Fruit fly (Drosophila melanogaster) whole organism, adult: ENCODE data around the gene amos.

Experiments
- CG11617 ChIP-seq: fragments of 200-800 bp; sonication (Bioruptor generic); optimal IDR thresholded peaks from 2 replicates; lab custom pipeline; 2017; ENCODE audit warnings: mild to moderate bottlenecking, missing biosample characterization, missing genetic modification reagents, missing genetic modification characterization
- CG12768 ChIP-seq: fragments of 200-800 bp; sonication (Bioruptor generic); optimal IDR thresholded peaks from 2 replicates; lab custom pipeline; 2017; ENCODE audit warnings: missing biosample characterization, missing genetic modification characterization, mild to moderate bottlenecking, moderate library complexity, missing genetic modification reagents
- CG14711 ChIP-seq: fragments of 200-800 bp; sonication (Bioruptor generic); optimal IDR thresholded peaks from 2 replicates; lab custom pipeline; 2018; ENCODE audit warnings: missing biosample characterization, mild to moderate bottlenecking, missing genetic modification characterization, moderate library complexity
- CG1620 ChIP-seq: fragments of 200-800 bp; sonication (Bioruptor generic); optimal IDR thresholded peaks from 2 replicates; lab custom pipeline; 2016; ENCODE audit warnings: missing biosample characterization, missing genetic modification characterization
- CG33017 ChIP-seq: fragments of 200-800 bp; sonication (Bioruptor generic); optimal IDR thresholded peaks from 2 replicates; lab custom pipeline; 2018; ENCODE audit warnings: missing biosample characterization, mild to moderate bottlenecking, missing genetic modification characterization, moderate library complexity
- CG5204 ChIP-seq: fragments of 200-800 bp; sonication (Bioruptor generic); optimal IDR thresholded peaks from 2 replicates; lab custom pipeline; 2016; ENCODE audit warnings: missing biosample characterization, missing genetic modification characterization
- CG7045 ChIP-seq: fragments of 200-800 bp; sonication (Bioruptor generic); optimal IDR thresholded peaks from 2 replicates; lab custom pipeline; 2017; ENCODE audit warnings: missing biosample characterization, mild to moderate bottlenecking, missing genetic modification characterization
- CG7101 ChIP-seq: fragments of 200-800 bp; sonication (Bioruptor generic); optimal IDR thresholded peaks from 2 replicates; lab custom pipeline; 2018; ENCODE audit warnings: missing biosample characterization, mild to moderate bottlenecking, missing genetic modification characterization, moderate library complexity
- Clk ChIP-seq: fragments of 200-800 bp; sonication (Bioruptor generic); optimal IDR thresholded peaks from 2 replicates; lab custom pipeline; 2017; ENCODE audit warnings: missing biosample characterization, missing genetic modification characterization
- Crg-1 ChIP-seq: fragments of 200-800 bp; sonication (Bioruptor generic); optimal IDR thresholded peaks from 2 replicates; lab custom pipeline; 2016; ENCODE audit warnings: missing biosample characterization, missing genetic modification characterization
- Hr96 ChIP-seq: fragments of 200-800 bp; sonication (Bioruptor generic); optimal IDR thresholded peaks from 2 replicates; lab custom pipeline; 2016; ENCODE audit warnings: missing biosample characterization, missing genetic modification characterization
- Mnt ChIP-seq: fragments of 200-800 bp; sonication (Bioruptor generic); optimal IDR thresholded peaks from 2 replicates; lab custom pipeline; 2016; ENCODE audit warnings: missing biosample characterization, mild to moderate bottlenecking, missing genetic modification characterization
- bab1 ChIP-seq: fragments of 200-800 bp; sonication (Bioruptor generic); optimal IDR thresholded peaks from 3 replicates; lab custom pipeline; 2019; ENCODE audit warnings: missing biosample characterization, mild to moderate bottlenecking, missing genetic modification characterization, moderate library complexity
- cic ChIP-seq: fragments of 200-800 bp; sonication (Bioruptor generic); optimal IDR thresholded peaks from 2 replicates; lab custom pipeline; 2017; ENCODE audit warnings: missing biosample characterization, mild to moderate bottlenecking, missing genetic modification characterization, moderate library complexity
- cnc ChIP-seq, 2 experiments: fragments of >200 bp; optimal IDR thresholded peaks; 2 replicates each; lab custom pipeline; 2017
- kay ChIP-seq: fragments of 200-800 bp; sonication (Bioruptor generic); peaks from one replicate; lab custom pipeline; 2016; ENCODE audit warnings: missing biosample characterization, missing genetic modification characterization, borderline replicate concordance
- ovo ChIP-seq: fragments of 200-800 bp; sonication (Bioruptor generic); optimal IDR thresholded peaks from 2 replicates; lab custom pipeline; 2016; ENCODE audit warnings: missing biosample characterization, missing genetic modification characterization
- pad ChIP-seq: fragments of 200-800 bp; sonication (Bioruptor generic); optimal IDR thresholded peaks from 3 replicates; lab custom pipeline; 2017; ENCODE audit warnings: missing biosample characterization, missing genetic modification characterization, mild to moderate bottlenecking, moderate library complexity, missing genetic modification reagents
- tj ChIP-seq: fragments of 200-800 bp; sonication (Bioruptor generic); optimal IDR thresholded peaks from 3 replicates; lab custom pipeline; 2017; ENCODE audit warnings: missing biosample characterization, mild to moderate bottlenecking, missing genetic modification characterization, moderate library complexity
- toe ChIP-seq: fragments of 200-800 bp; sonication (Bioruptor generic); optimal IDR thresholded peaks from 2 replicates; lab custom pipeline; 2016; ENCODE audit warnings: missing biosample characterization, missing genetic modification characterization

The amos gene

dm6 chr2L:18561018-18561417 is 35.7 kb downstream of the amos start:
- TF ChIP-seq CG5204 (no peak), CG7045 (GFP tag; lab: Kevin White, UChicago) (no peak), toe (no peak), CG11617 (GFP tag; lab: Kevin White, UChicago) (no peak), bab1 (GFP tag; lab: Kevin White, UChicago) (no peak), CG1620 (no peak), kay (GFP tag; lab: Kevin White, UChicago) (peak; percentile 56), cic (GFP tag; lab: Kevin White, UChicago) (peak; percentile 17), CG12768 (no peak), ovo (GFP tag; lab: Kevin White, UChicago) (no peak), Hr96 (GFP tag; lab: Kevin White, UChicago) (no peak), CG14711 (tag; lab: Kevin White, UChicago) (no peak), Crg-1 (GFP tag; lab: Kevin White, UChicago) (no peak)

DNA sequence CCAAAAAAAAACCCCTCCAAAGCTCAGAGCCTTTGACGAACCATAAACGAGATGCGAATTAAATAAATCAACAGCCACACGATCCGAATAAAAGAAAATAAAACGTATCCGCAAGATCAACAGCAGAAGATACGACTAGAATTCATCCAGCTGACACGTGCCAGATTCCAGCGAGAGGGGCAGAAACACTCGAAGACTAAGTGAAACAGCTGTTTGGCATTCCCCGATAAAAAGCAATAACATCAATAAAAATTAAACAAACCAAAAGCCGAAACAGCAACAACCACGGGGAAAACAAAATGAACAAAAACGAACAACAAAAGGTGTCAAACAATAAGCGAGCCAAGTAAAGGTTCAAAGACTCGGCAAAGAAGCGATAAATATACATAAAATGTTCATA is 37.6 kb downstream of the amos start:
- no peak for TF ChIP-seq Crg-1 (GFP tag; lab: Kevin White, UChicago)
- TF ChIP-seq ovo (GFP tag; lab: Kevin White, UChicago), result no peak
- no peak for TF ChIP-seq CG33017
- TF ChIP-seq toe, result no peak

DNA sequence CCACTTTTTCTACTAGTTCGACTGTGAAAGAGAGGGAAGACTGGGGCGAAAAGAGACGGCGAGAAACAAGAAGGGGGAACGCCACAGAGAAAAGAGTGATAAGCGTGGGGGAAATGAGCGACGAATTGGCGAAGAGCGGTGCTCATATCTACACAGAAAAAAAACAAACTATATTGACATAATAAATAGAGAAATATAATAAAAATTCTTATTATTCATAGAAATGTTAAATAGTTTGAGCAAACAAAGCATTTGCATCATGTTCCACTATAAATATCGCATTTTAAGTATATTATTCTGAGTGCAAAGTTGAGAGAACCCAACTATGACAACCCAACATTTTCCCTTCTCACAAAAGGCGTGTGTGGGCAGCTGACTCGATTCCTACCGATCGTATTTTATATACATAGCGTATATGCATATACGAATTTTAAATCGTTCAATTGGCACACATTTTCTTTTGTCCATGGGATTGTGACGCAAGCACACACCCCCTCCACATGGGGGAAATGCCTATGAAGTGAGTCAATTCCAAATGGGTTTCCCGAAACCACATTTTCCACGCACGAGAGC is 38.7 kb downstream of the amos start:
- TF ChIP-seq toe, result no peak
- TF ChIP-seq CG5204, result peak; percentile 27
- no peak for TF ChIP-seq Hr96 (GFP tag; lab: Kevin White, UChicago)
- peak; percentile 66 for TF ChIP-seq CG7101
- no peak for TF ChIP-seq CG1620
- TF ChIP-seq CG12768, result peak; percentile 32
- TF ChIP-seq CG11617 (GFP tag; lab: Kevin White, UChicago), result peak; percentile 53
- TF ChIP-seq pad (GFP tag; lab: Kevin White, UChicago), result no peak
- TF ChIP-seq ovo (GFP tag; lab: Kevin White, UChicago), result no peak
- TF ChIP-seq tj (GFP tag; lab: Kevin White, UChicago), result peak; percentile 23
- peak; percentile 70 for TF ChIP-seq kay (GFP tag; lab: Kevin White, UChicago)
- TF ChIP-seq CG7045 (GFP tag; lab: Kevin White, UChicago), result peak; percentile 52
- TF ChIP-seq Crg-1 (GFP tag; lab: Kevin White, UChicago), result peak; percentile 24
- no peak for TF ChIP-seq cnc (optimal IDR thresholded peaks at IDR 0.05; lab: Kevin White, UChicago)
- peak; percentile 47 for TF ChIP-seq bab1 (GFP tag; lab: Kevin White, UChicago)
- TF ChIP-seq cic (GFP tag; lab: Kevin White, UChicago), result peak; percentile 6
- peak; percentile 70 for TF ChIP-seq CG33017
- peak; percentile 65 for TF ChIP-seq CG14711 (tag; lab: Kevin White, UChicago)
- TF ChIP-seq Clk (GFP tag; lab: Kevin White, UChicago), result no peak
- no peak for TF ChIP-seq Mnt (GFP tag; lab: Kevin White, UChicago)

- TF ChIP-seq CG1620, result no peak
- TF ChIP-seq Clk (GFP tag; lab: Kevin White, UChicago), result no peak
- TF ChIP-seq ovo (GFP tag; lab: Kevin White, UChicago), result no peak
- TF ChIP-seq cnc (optimal IDR thresholded peaks at IDR 0.05; lab: Kevin White, UChicago), result no peak
- no peak for TF ChIP-seq Crg-1 (GFP tag; lab: Kevin White, UChicago)
- TF ChIP-seq pad (GFP tag; lab: Kevin White, UChicago), result no peak
- TF ChIP-seq Hr96 (GFP tag; lab: Kevin White, UChicago), result no peak
- no peak for TF ChIP-seq Mnt (GFP tag; lab: Kevin White, UChicago)
- TF ChIP-seq CG33017, result no peak
- TF ChIP-seq CG7045 (GFP tag; lab: Kevin White, UChicago), result no peak
- no peak for TF ChIP-seq CG12768
- no peak for TF ChIP-seq kay (GFP tag; lab: Kevin White, UChicago)
- no peak for TF ChIP-seq bab1 (GFP tag; lab: Kevin White, UChicago)
Measured at dm6 chr2L:18556384-18556783, 40.3 kb downstream of the amos start.

- TF ChIP-seq pad (GFP tag; lab: Kevin White, UChicago) (no peak), CG1620 (no peak), CG33017 (no peak), cic (GFP tag; lab: Kevin White, UChicago) (no peak), CG11617 (GFP tag; lab: Kevin White, UChicago) (no peak), cnc (optimal IDR thresholded peaks at IDR 0.05; lab: Kevin White, UChicago) (no peak), Hr96 (GFP tag; lab: Kevin White, UChicago) (no peak), Clk (GFP tag; lab: Kevin White, UChicago) (no peak), CG7045 (GFP tag; lab: Kevin White, UChicago) (no peak), ovo (GFP tag; lab: Kevin White, UChicago) (no peak), Crg-1 (GFP tag; lab: Kevin White, UChicago) (no peak), CG7101 (no peak), toe (no peak), tj (GFP tag; lab: Kevin White, UChicago) (no peak), kay (GFP tag; lab: Kevin White, UChicago) (no peak), Mnt (GFP tag; lab: Kevin White, UChicago) (no peak), CG5204 (no peak), CG12768 (no peak), bab1 (GFP tag; lab: Kevin White, UChicago) (no peak)
Measured at dm6 chr2L:18554205-18554604, 42.5 kb downstream of the amos start.

dm6 chr2L:18549470-18549869 is 47.3 kb downstream of the amos start:
- TF ChIP-seq pad (GFP tag; lab: Kevin White, UChicago), result no peak
- no peak for TF ChIP-seq CG33017
- no peak for TF ChIP-seq CG11617 (GFP tag; lab: Kevin White, UChicago)
- no peak for TF ChIP-seq bab1 (GFP tag; lab: Kevin White, UChicago)
- no peak for TF ChIP-seq Hr96 (GFP tag; lab: Kevin White, UChicago)
- no peak for TF ChIP-seq Mnt (GFP tag; lab: Kevin White, UChicago)
- TF ChIP-seq CG12768, result no peak
- no peak for TF ChIP-seq CG5204
- TF ChIP-seq kay (GFP tag; lab: Kevin White, UChicago), result no peak
- TF ChIP-seq CG7101, result no peak
- no peak for TF ChIP-seq cic (GFP tag; lab: Kevin White, UChicago)
- no peak for TF ChIP-seq cnc (optimal IDR thresholded peaks at IDR 0.05; lab: Kevin White, UChicago)
- TF ChIP-seq Clk (GFP tag; lab: Kevin White, UChicago), result no peak
- no peak for TF ChIP-seq CG14711 (tag; lab: Kevin White, UChicago)
- no peak for TF ChIP-seq CG1620
- no peak for TF ChIP-seq ovo (GFP tag; lab: Kevin White, UChicago)
- TF ChIP-seq toe, result no peak
- TF ChIP-seq Crg-1 (GFP tag; lab: Kevin White, UChicago), result no peak
- TF ChIP-seq CG7045 (GFP tag; lab: Kevin White, UChicago), result no peak
- no peak for TF ChIP-seq tj (GFP tag; lab: Kevin White, UChicago)
